Worm (Caenorhabditis elegans) whole organism, late embryonic: ENCODE results near the gene dod-22.

Source experiments
- ceh-2 ChIP-seq: sonication (generic microtip); optimal IDR thresholded peaks from 2 replicates; lab custom pipeline; 2016; ENCODE audit warnings: missing genotype, missing genetic modification characterization, missing compliant biosample characterization
- ceh-24 ChIP-seq: sonication (generic microtip); optimal IDR thresholded peaks from 2 replicates; lab custom pipeline; 2016; ENCODE audit warnings: mild to moderate bottlenecking, missing genetic modification characterization, missing compliant biosample characterization
- sox-4 ChIP-seq: sonication (generic microtip); optimal IDR thresholded peaks from 2 replicates; lab custom pipeline; 2017; ENCODE audit warnings: mild to moderate bottlenecking, missing genetic modification characterization, inconsistent platforms, missing compliant biosample characterization

- TF ChIP-seq ceh-2 (tag; lab: Kevin White, UChicago) = no peak
- TF ChIP-seq ceh-24 = no peak
- no peak for TF ChIP-seq sox-4
Measured at ce11 chrIV:13008405-13009208, 43.4 kb downstream of the dod-22 start, which contains the start of gene mbk-2.
